Worm (Caenorhabditis elegans): Measurements from ENCODE around the gene C34C12.7.

ce11 chrIII:3493138-3493537, 5.0 kb upstream of the C34C12.7 start, which contains the start of gene gly-14:
- TF ChIP-seq W03F9.2 (tag; optimal IDR thresholded peaks at IDR 0.05) (no peak), dao-5 (tag; optimal IDR thresholded peaks at IDR 0.05) (no peak), him-1 (tag; optimal IDR thresholded peaks at IDR 0.05) (no peak)

Measured in whole organism, L4/young adult.